Fruit fly (Drosophila melanogaster) whole organism, prepupa: ENCODE measurements around the gene CG2200.

Source experiments
- CG10631 ChIP-seq: fragments of 200-800 bp; sonication (Bioruptor generic); optimal IDR thresholded peaks from 2 replicates; lab custom pipeline; 2016; ENCODE audit warnings: missing biosample characterization, missing genetic modification characterization
- CG11294 ChIP-seq: fragments of 200-800 bp; sonication (Bioruptor generic); IDR thresholded peaks from 2 replicates; pipeline ENCODE4 v1.3.6; 2022; ENCODE audit warnings: missing biosample characterization, missing genetic modification characterization
- CG11902 ChIP-seq: fragments of 200-800 bp; sonication (Bioruptor generic); optimal IDR thresholded peaks from 3 replicates; lab custom pipeline; 2016; ENCODE audit warnings: missing biosample characterization, missing genetic modification characterization
- CG15336 ChIP-seq: fragments of 200-800 bp; sonication (Bioruptor generic); IDR thresholded peaks from 2 replicates; pipeline ENCODE4 v1.3.6; 2022; ENCODE audit warnings: missing biosample characterization, missing genetic modification characterization
- CG16779 ChIP-seq: fragments of 200-800 bp; sonication (Bioruptor generic); optimal IDR thresholded peaks from 3 replicates; lab custom pipeline; 2017; ENCODE audit warnings: missing biosample characterization, mild to moderate bottlenecking, missing genetic modification characterization
- CG32006 ChIP-seq: fragments of 200-800 bp; sonication (Bioruptor generic); optimal IDR thresholded peaks from 3 replicates; lab custom pipeline; 2017; ENCODE audit warnings: missing biosample characterization, mild to moderate bottlenecking, missing genetic modification characterization
- CG34406 ChIP-seq: fragments of 200-800 bp; sonication (Bioruptor generic); optimal IDR thresholded peaks from 3 replicates; lab custom pipeline; 2016; ENCODE audit warnings: missing biosample characterization, missing genetic modification characterization
- CG3919 ChIP-seq: fragments of 200-800 bp; sonication (Bioruptor generic); optimal IDR thresholded peaks from 3 replicates; lab custom pipeline; 2016; ENCODE audit warnings: missing biosample characterization, missing genetic modification characterization
- CG6163 ChIP-seq: fragments of 200-800 bp; sonication (Bioruptor generic); IDR thresholded peaks from 3 replicates; pipeline ENCODE4 v1.3.6; 2022; ENCODE audit warnings: missing biosample characterization, missing genetic modification characterization
- CG6276 ChIP-seq: fragments of 200-800 bp; sonication (Bioruptor generic); optimal IDR thresholded peaks from 2 replicates; lab custom pipeline; 2017; ENCODE audit warnings: missing biosample characterization, mild to moderate bottlenecking, missing genetic modification characterization
- CG6792 ChIP-seq: fragments of 200-800 bp; sonication (Bioruptor generic); optimal IDR thresholded peaks from 3 replicates; lab custom pipeline; 2016; ENCODE audit warnings: missing biosample characterization, missing genetic modification characterization
- CG6808 ChIP-seq: fragments of 200-800 bp; sonication (Bioruptor generic); optimal IDR thresholded peaks from 3 replicates; lab custom pipeline; 2017; ENCODE audit warnings: missing biosample characterization, missing genetic modification characterization, mild to moderate bottlenecking, moderate library complexity, missing genetic modification reagents
- CG6854 ChIP-seq: fragments of 200-800 bp; sonication (Bioruptor generic); optimal IDR thresholded peaks from 2 replicates; lab custom pipeline; 2017; ENCODE audit warnings: missing biosample characterization, mild to moderate bottlenecking, missing genetic modification characterization
- CG8319 ChIP-seq: fragments of 200-800 bp; sonication (Bioruptor generic); optimal IDR thresholded peaks from 3 replicates; lab custom pipeline; 2016; ENCODE audit warnings: missing biosample characterization, missing genetic modification characterization
- CG8632 ChIP-seq: fragments of 200-800 bp; sonication (Bioruptor generic); optimal IDR thresholded peaks from 3 replicates; lab custom pipeline; 2016; ENCODE audit warnings: missing biosample characterization, missing genetic modification characterization
- CG9139 ChIP-seq: fragments of 200-800 bp; sonication (Bioruptor generic); optimal IDR thresholded peaks from 3 replicates; lab custom pipeline; 2017; ENCODE audit warnings: missing biosample characterization, mild to moderate bottlenecking, missing genetic modification characterization
- Eip75B ChIP-seq: fragments of 200-800 bp; sonication (Bioruptor generic); optimal IDR thresholded peaks from 3 replicates; lab custom pipeline; 2016; ENCODE audit warnings: missing biosample characterization, missing genetic modification characterization
- Eip78C ChIP-seq: fragments of 200-800 bp; sonication (Bioruptor generic); peaks from one replicate; lab custom pipeline; 2016; ENCODE audit warnings: missing biosample characterization, missing genetic modification characterization
- Eip93F ChIP-seq: fragments of 200-800 bp; sonication (Bioruptor generic); optimal IDR thresholded peaks from 2 replicates; lab custom pipeline; 2016; ENCODE audit warnings: missing biosample characterization, mild to moderate bottlenecking, missing genetic modification characterization
- Ets21C ChIP-seq: fragments of 200-800 bp; sonication (Bioruptor generic); optimal IDR thresholded peaks from 3 replicates; lab custom pipeline; 2016; ENCODE audit warnings: missing biosample characterization, missing genetic modification characterization
- Ets96B ChIP-seq: fragments of 200-800 bp; optimal IDR thresholded peaks from 2 replicates; lab custom pipeline; 2019; ENCODE audit warnings: missing biosample characterization, mild to moderate bottlenecking, missing genetic modification characterization, moderate library complexity
- Lpt ChIP-seq: fragments of 200-800 bp; sonication (Bioruptor generic); optimal IDR thresholded peaks from 3 replicates; lab custom pipeline; 2016; ENCODE audit warnings: missing biosample characterization, missing genetic modification characterization
- Met ChIP-seq: fragments of 200-800 bp; sonication (Bioruptor generic); optimal IDR thresholded peaks from 3 replicates; lab custom pipeline; 2016; ENCODE audit warnings: missing biosample characterization, missing genetic modification characterization
- Smox ChIP-seq: fragments of 200-800 bp; sonication (Bioruptor generic); optimal IDR thresholded peaks from 3 replicates; lab custom pipeline; 2016; ENCODE audit warnings: missing biosample characterization, missing genetic modification characterization
- Sox102F ChIP-seq: fragments of 200-800 bp; sonication (Bioruptor generic); optimal IDR thresholded peaks from 2 replicates; lab custom pipeline; 2016; ENCODE audit warnings: missing biosample characterization, mild to moderate bottlenecking, missing genetic modification characterization
- Sox14 ChIP-seq: fragments of 200-800 bp; sonication (Bioruptor generic); optimal IDR thresholded peaks from 3 replicates; lab custom pipeline; 2016; ENCODE audit warnings: missing biosample characterization, missing genetic modification characterization
- Sox15 ChIP-seq: fragments of 200-800 bp; sonication (Bioruptor generic); optimal IDR thresholded peaks from 3 replicates; lab custom pipeline; 2016; ENCODE audit warnings: missing biosample characterization, missing genetic modification characterization
- acj6 ChIP-seq: fragments of 200-800 bp; sonication (Bioruptor generic); optimal IDR thresholded peaks from 3 replicates; lab custom pipeline; 2016; ENCODE audit warnings: missing biosample characterization, missing genetic modification characterization
- dac ChIP-seq: fragments of 200-800 bp; sonication (Bioruptor generic); optimal IDR thresholded peaks from 2 replicates; lab custom pipeline; 2017; ENCODE audit warnings: missing biosample characterization, mild to moderate bottlenecking, missing genetic modification characterization
- dsx ChIP-seq: fragments of 200-800 bp; optimal IDR thresholded peaks from 3 replicates; lab custom pipeline; 2019; ENCODE audit warnings: missing biosample characterization, mild to moderate bottlenecking, missing genetic modification characterization, moderate library complexity; ENCODE audit not compliant: poor library complexity, severe bottlenecking
- eg ChIP-seq: fragments of 200-800 bp; sonication (Bioruptor generic); IDR thresholded peaks from 3 replicates; pipeline ENCODE4 v1.3.6; 2022; ENCODE audit warnings: missing biosample characterization, missing genetic modification characterization
- esn ChIP-seq: fragments of 200-800 bp; sonication (Bioruptor generic); optimal IDR thresholded peaks from 2 replicates; lab custom pipeline; 2016; ENCODE audit warnings: missing biosample characterization, mild to moderate bottlenecking, missing genetic modification characterization, moderate library complexity
- fd59A ChIP-seq: fragments of 200-800 bp; sonication (Bioruptor generic); optimal IDR thresholded peaks from 2 replicates; lab custom pipeline; 2017; ENCODE audit warnings: missing biosample characterization, mild to moderate bottlenecking, missing genetic modification characterization, missing genetic modification reagents
- fd85E ChIP-seq: fragments of 200-800 bp; sonication (Bioruptor generic); optimal IDR thresholded peaks from 3 replicates; lab custom pipeline; 2016; ENCODE audit warnings: missing biosample characterization, missing genetic modification characterization
- fkh ChIP-seq: fragments of 200-800 bp; sonication (Bioruptor generic); optimal IDR thresholded peaks from 3 replicates; lab custom pipeline; 2017; ENCODE audit warnings: missing biosample characterization, mild to moderate bottlenecking, missing genetic modification characterization, moderate library complexity
- lz ChIP-seq: fragments of 200-800 bp; sonication (Bioruptor generic); optimal IDR thresholded peaks from 3 replicates; lab custom pipeline; 2016; ENCODE audit warnings: missing biosample characterization, missing genetic modification characterization
- net ChIP-seq: fragments of 200-800 bp; sonication (Bioruptor generic); optimal IDR thresholded peaks from 3 replicates; lab custom pipeline; 2016; ENCODE audit warnings: missing biosample characterization, missing genetic modification characterization
- pdm3 ChIP-seq: fragments of 200-800 bp; sonication (Bioruptor generic); optimal IDR thresholded peaks from 3 replicates; lab custom pipeline; 2016; ENCODE audit warnings: missing biosample characterization, missing genetic modification characterization
- salr ChIP-seq, 2 experiments: fragments of 200-800 bp; sonication (Bioruptor generic); optimal IDR thresholded peaks; 3 replicates each; lab custom pipeline; 2016 to 2018; ENCODE audit warnings: missing biosample characterization in 2 of 2, missing genetic modification characterization in 2 of 2, mild to moderate bottlenecking in 1 of 2
- spab ChIP-seq: fragments of 200-800 bp; sonication (Bioruptor generic); optimal IDR thresholded peaks from 2 replicates; lab custom pipeline; 2017; ENCODE audit warnings: missing biosample characterization, mild to moderate bottlenecking, missing genetic modification characterization, missing genetic modification reagents
- ss ChIP-seq, 2 experiments: fragments of 200-800 bp; sonication (Bioruptor generic); optimal IDR thresholded peaks; 2 replicates in 1 of 2; 3 replicates in 1 of 2; lab custom pipeline; 2017 to 2018; ENCODE audit warnings: mild to moderate bottlenecking in 2 of 2, missing biosample characterization in 2 of 2, missing genetic modification characterization in 2 of 2, moderate library complexity in 1 of 2
- svp ChIP-seq: fragments of 200-800 bp; sonication (Bioruptor generic); peaks from one replicate; lab custom pipeline; 2016; ENCODE audit warnings: missing biosample characterization, missing genetic modification characterization
- topi ChIP-seq: fragments of 200-800 bp; sonication (Bioruptor generic); optimal IDR thresholded peaks from 3 replicates; lab custom pipeline; 2016; ENCODE audit warnings: missing biosample characterization, missing genetic modification characterization
- vri ChIP-seq: fragments of 200-800 bp; sonication (Bioruptor generic); optimal IDR thresholded peaks from 3 replicates; lab custom pipeline; 2016; ENCODE audit warnings: missing biosample characterization, mild to moderate bottlenecking, missing genetic modification characterization

Gene CG2200

dm6 chrX:13111832-13112231, 17.7 kb downstream of the CG2200 start (continued):
- TF ChIP-seq CG16779 (no peak), acj6 (GFP tag; lab: Kevin White, UChicago) (no peak), Sox15 (GFP tag; lab: Kevin White, UChicago) (no peak), CG8632 (GFP tag; lab: Kevin White, UChicago) (no peak), fd85E (GFP tag; lab: Kevin White, UChicago) (no peak), net (no peak), CG8319 (GFP tag; lab: Kevin White, UChicago) (no peak), vri (GFP tag; lab: Kevin White, UChicago) (no peak), ss (GFP tag; optimal IDR thresholded peaks at IDR 0.05; lab: Kevin White, UChicago) (peak; percentile 64 to 72), eg (no peak; the same call in 2 of the 3 replicates), CG6276 (GFP tag; lab: Kevin White, UChicago) (peak; percentile 67), Smox (GFP tag; lab: Kevin White, UChicago) (no peak), dac (GFP tag; lab: Kevin White, UChicago) (no peak), svp (GFP tag; lab: Kevin White, UChicago) (no peak), Sox102F (no peak), dsx (peak; percentile 40), Lpt (GFP tag; lab: Kevin White, UChicago) (no peak), Ets21C (GFP tag; lab: Kevin White, UChicago) (no peak), CG10631 (GFP tag; lab: Kevin White, UChicago) (no peak), fkh (GFP tag; lab: Kevin White, UChicago) (no peak), lz (GFP tag; lab: Kevin White, UChicago) (no peak), CG34406 (GFP tag; lab: Kevin White, UChicago) (peak; percentile 11), CG15336 (GFP tag; lab: Robert Waterston, UW) (peak; percentile 68), CG9139 (GFP tag; lab: Kevin White, UChicago) (peak; percentile 33), CG6792 (no peak)

- no peak for TF ChIP-seq lz (GFP tag; lab: Kevin White, UChicago)
- no peak for TF ChIP-seq pdm3
- peak; percentile 7 for TF ChIP-seq Eip75B
- no peak for TF ChIP-seq salr (GFP tag; optimal IDR thresholded peaks at IDR 0.05; lab: Kevin White, UChicago)
- TF ChIP-seq CG32006 (GFP tag; lab: Kevin White, UChicago) = peak; percentile 24
- TF ChIP-seq vri (GFP tag; lab: Kevin White, UChicago) = peak; percentile 33
- TF ChIP-seq svp (GFP tag; lab: Kevin White, UChicago) = peak; percentile 70
- no peak for TF ChIP-seq Sox15 (GFP tag; lab: Kevin White, UChicago)
- no peak for TF ChIP-seq CG11902 (GFP tag; lab: Kevin White, UChicago)
- TF ChIP-seq Eip93F (GFP tag; lab: Kevin White, UChicago) = peak; percentile 0
- no peak for TF ChIP-seq CG6854 (GFP tag; lab: Kevin White, UChicago)
- peak; percentile 57; the same call in 1 of the 3 replicates for TF ChIP-seq CG6163 (GFP tag; lab: Robert Waterston, UW)
- TF ChIP-seq CG6276 (GFP tag; lab: Kevin White, UChicago) = no peak
- peak; percentile 33 for TF ChIP-seq Met
- TF ChIP-seq esn (GFP tag; lab: Kevin White, UChicago) = peak; percentile 23
- TF ChIP-seq topi (GFP tag; lab: Kevin White, UChicago) = peak; percentile 7
- TF ChIP-seq eg = peak; percentile 60; the same call in 1 of the 3 replicates
- peak in 1 of 2 experiments; percentile 20 for TF ChIP-seq ss (GFP tag; optimal IDR thresholded peaks at IDR 0.05; lab: Kevin White, UChicago)
- peak; percentile 73 for TF ChIP-seq fkh (GFP tag; lab: Kevin White, UChicago)
- TF ChIP-seq, all 60 proteins: peak for 12
Observed at dm6 chrX:13112238-13112829, 18.2 kb downstream of the CG2200 start, which contains the start of gene Chpf. Gene Chpf (minus strand): TSS chrX:13112462.

dm6 chrX:13113863-13114407, 19.8 kb downstream of the CG2200 start:
- TF ChIP-seq Lpt (GFP tag; lab: Kevin White, UChicago) (no peak), Sox14 (GFP tag; lab: Kevin White, UChicago) (no peak), CG11294 (no peak), Eip78C (GFP tag; lab: Kevin White, UChicago) (peak; percentile 52), Eip75B (no peak), eg (0 out of 3 replicates have a peak, but pooled peaks have one; percentile 21), CG3919 (GFP tag; lab: Kevin White, UChicago) (peak; percentile 6), topi (GFP tag; lab: Kevin White, UChicago) (no peak), fd59A (GFP tag; lab: Kevin White, UChicago) (no peak), svp (GFP tag; lab: Kevin White, UChicago) (peak; percentile 51), CG6808 (no peak), CG6163 (GFP tag; lab: Robert Waterston, UW) (peak; percentile 29; the same call in 1 of the 3 replicates), Ets96B (tag; lab: Kevin White, UChicago) (no peak), CG16779 (no peak), dsx (no peak), vri (GFP tag; lab: Kevin White, UChicago) (no peak), Smox (GFP tag; lab: Kevin White, UChicago) (no peak), spab (GFP tag; lab: Kevin White, UChicago) (no peak), CG32006 (GFP tag; lab: Kevin White, UChicago) (peak; percentile 29), CG6854 (GFP tag; lab: Kevin White, UChicago) (no peak)
